Worm (Caenorhabditis elegans) whole organism, mixed stage, embryonic: Measurements from ENCODE around the gene F44A6.5.

Experiments
- ces-1 ChIP-seq: fragments of 150-350 bp; optimal IDR thresholded peaks from 2 replicates; lab custom pipeline; 2014; ENCODE audit warnings: missing biosample characterization, missing genetic modification reagents, missing genetic modification characterization
- elt-1 ChIP-seq: sonication (generic microtip); optimal IDR thresholded peaks from 2 replicates; lab custom pipeline; 2017; ENCODE audit warnings: missing genetic modification characterization, mild to moderate bottlenecking, missing compliant biosample characterization, antibody characterized with exemption, moderate library complexity, borderline replicate concordance; ENCODE audit not compliant: insufficient read depth
- elt-3 ChIP-seq: fragments of 150-350 bp; optimal IDR thresholded peaks from 2 replicates; lab custom pipeline; 2014; ENCODE audit warnings: missing biosample characterization, missing genetic modification characterization
- lin-13 ChIP-seq: fragments of 150-350 bp; optimal IDR thresholded peaks from 2 replicates; lab custom pipeline; 2014; ENCODE audit warnings: missing biosample characterization, missing genetic modification characterization
- lsy-2 ChIP-seq: fragments of 150-350 bp; optimal IDR thresholded peaks from 2 replicates; lab custom pipeline; 2014; ENCODE audit warnings: missing biosample characterization, missing genetic modification characterization
- mep-1 ChIP-seq: fragments of 150-350 bp; optimal IDR thresholded peaks from 2 replicates; lab custom pipeline; 2017; ENCODE audit warnings: missing biosample characterization, missing genetic modification reagents, missing genetic modification characterization, inconsistent platforms
- nhr-12 ChIP-seq: fragments of 150-350 bp; optimal IDR thresholded peaks from 2 replicates; lab custom pipeline; 2014; ENCODE audit warnings: missing biosample characterization, missing genetic modification characterization
- nhr-237 ChIP-seq: fragments of 150-350 bp; optimal IDR thresholded peaks from 2 replicates; lab custom pipeline; 2014; ENCODE audit warnings: missing biosample characterization, missing genetic modification characterization
- nhr-28 ChIP-seq: fragments of 150-350 bp; optimal IDR thresholded peaks from 2 replicates; lab custom pipeline; 2014; ENCODE audit warnings: missing biosample characterization, missing genetic modification characterization
- nhr-76 ChIP-seq: sonication (generic microtip); optimal IDR thresholded peaks from 2 replicates; lab custom pipeline; 2017; ENCODE audit warnings: missing biosample characterization, missing genetic modification characterization
- pha-4 ChIP-seq: fragments of 150-350 bp; optimal IDR thresholded peaks from 2 replicates; lab custom pipeline; 2018; ENCODE audit warnings: missing biosample characterization, missing genetic modification reagents, missing genetic modification characterization
- sem-2 ChIP-seq: fragments of 200-800 bp; sonication (Bioruptor generic); optimal IDR thresholded peaks from 2 replicates; lab custom pipeline; 2018; ENCODE audit warnings: mild to moderate bottlenecking, missing genetic modification characterization, missing compliant biosample characterization
- snpc-4 ChIP-seq: fragments of 150-350 bp; optimal IDR thresholded peaks from 2 replicates; lab custom pipeline; 2014; ENCODE audit warnings: missing biosample characterization, missing genetic modification characterization
- unc-62 ChIP-seq: fragments of 150-350 bp; optimal IDR thresholded peaks from 2 replicates; lab custom pipeline; 2014; ENCODE audit warnings: missing biosample characterization, missing genetic modification reagents, missing genetic modification characterization

DNA sequence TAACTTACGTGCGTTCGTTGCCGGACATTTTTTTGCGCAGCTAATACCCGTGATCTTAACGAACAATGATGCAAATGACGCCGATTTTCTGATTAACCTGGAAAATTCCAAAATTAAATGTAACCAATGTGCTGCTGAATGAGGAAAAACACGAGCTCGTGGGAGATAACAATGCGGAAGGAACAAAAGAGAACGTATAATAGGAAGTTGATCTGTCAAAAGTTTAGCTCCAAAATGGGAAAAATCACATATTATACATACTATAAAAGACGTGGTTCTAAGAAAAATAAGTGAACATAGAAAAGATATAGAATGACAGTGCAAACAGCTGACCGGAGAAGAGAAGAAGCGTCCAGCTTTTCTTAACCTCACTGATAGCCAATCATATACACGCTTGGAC lies 34.1 kb upstream of the F44A6.5 start, which contains the start of gene C14H10.2:
- no peak for TF ChIP-seq ces-1 (GFP tag; lab: Kevin White, UChicago)
- TF ChIP-seq lin-13 = no peak
- TF ChIP-seq elt-1 = no peak
- TF ChIP-seq nhr-76 = no peak
- no peak for TF ChIP-seq elt-3 (tag; lab: Kevin White, UChicago)
- TF ChIP-seq mep-1 (tag; lab: Kevin White, UChicago) = no peak
- no peak for TF ChIP-seq sem-2 (GFP tag; lab: Kevin White, UChicago)
- TF ChIP-seq unc-62 (GFP tag; lab: Kevin White, UChicago) = no peak
- no peak for TF ChIP-seq nhr-237 (tag; lab: Kevin White, UChicago)
- TF ChIP-seq snpc-4 (tag; lab: Kevin White, UChicago) = no peak
- TF ChIP-seq nhr-28 (tag; lab: Kevin White, UChicago) = no peak
- no peak for TF ChIP-seq nhr-12 (tag; lab: Kevin White, UChicago)
- no peak for TF ChIP-seq pha-4
- TF ChIP-seq lsy-2 (tag; lab: Kevin White, UChicago) = no peak
